Worm (Caenorhabditis elegans): Measurements from ENCODE around the gene F28A10.5.

DNA sequence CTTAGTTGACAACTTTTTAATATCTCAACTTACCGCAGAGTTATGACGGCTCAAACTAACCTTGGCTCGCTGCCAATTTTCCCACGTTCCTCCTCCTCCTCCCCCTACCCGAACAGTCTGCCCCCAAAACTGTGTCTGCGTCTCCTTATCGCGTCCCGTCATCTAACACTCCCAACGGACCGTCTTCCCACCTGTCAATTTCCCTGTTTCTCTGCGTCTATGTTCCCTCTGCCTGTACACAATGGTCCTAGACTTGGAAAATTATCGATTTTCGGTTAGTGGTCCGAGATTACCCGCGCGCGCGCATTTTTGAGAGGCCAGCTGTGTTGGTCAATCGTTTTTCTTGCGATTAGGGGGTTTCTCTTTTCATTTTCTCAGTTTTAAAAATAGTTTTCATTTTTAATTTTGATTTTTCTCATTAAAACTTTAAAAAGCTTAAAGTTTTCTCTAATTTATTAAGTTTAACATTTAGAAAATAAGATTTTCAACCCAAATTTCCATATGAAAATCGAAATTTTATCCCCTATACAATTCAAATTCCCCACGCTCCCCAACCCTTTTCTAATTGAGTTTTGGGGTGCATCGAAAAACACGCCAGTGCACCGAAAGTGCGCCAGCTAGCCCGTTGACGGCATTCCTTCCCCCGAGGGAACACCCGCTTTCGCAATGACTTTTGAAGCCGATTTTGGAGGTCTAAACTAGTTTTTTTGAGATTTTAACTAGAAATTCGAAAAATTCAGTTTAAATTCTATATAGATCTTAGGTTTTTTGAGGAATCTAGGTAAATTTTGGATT, 22.7 kb upstream of the F28A10.5 start, which contains the start of gene alg-2:
- TF ChIP-seq ceh-82 (tag; optimal IDR thresholded peaks at IDR 0.05) (no peak), nhr-77 (tag; optimal IDR thresholded peaks at IDR 0.05) (no peak), unc-55 (GFP tag; optimal IDR thresholded peaks at IDR 0.05) (peak; percentile 67), nhr-21 (tag; optimal IDR thresholded peaks at IDR 0.05) (no peak), mab-5 (tag; optimal IDR thresholded peaks at IDR 0.05) (peak; percentile 36), nhr-237 (tag; optimal IDR thresholded peaks at IDR 0.05) (no peak), ztf-11 (tag; optimal IDR thresholded peaks at IDR 0.05) (no peak), F13H6.1 (tag; optimal IDR thresholded peaks at IDR 0.05) (peak; percentile 26), nhr-12 (tag; optimal IDR thresholded peaks at IDR 0.05) (no peak), snpc-4 (tag; optimal IDR thresholded peaks at IDR 0.05) (no peak)

Data from whole organism, L2 larva.